Worm (Caenorhabditis elegans) whole organism, early embryonic: ENCODE measurements around the gene Y56A3A.28.

Source experiments
- F13C5.2 ChIP-seq: sonication (generic microtip); optimal IDR thresholded peaks from 2 replicates; lab custom pipeline; 2017; ENCODE audit warnings: mild to moderate bottlenecking, missing genetic modification characterization, inconsistent platforms, missing compliant biosample characterization
- ama-1 ChIP-seq: fragments of 150-350 bp; optimal IDR thresholded peaks from 2 replicates; lab custom pipeline; 2014
- ets-7 ChIP-seq: sonication (generic microtip); optimal IDR thresholded peaks from 2 replicates; lab custom pipeline; 2016; ENCODE audit warnings: missing genotype, missing genetic modification characterization, missing compliant biosample characterization
- hnd-1 ChIP-seq: sonication (generic microtip); optimal IDR thresholded peaks from 2 replicates; lab custom pipeline; 2016; ENCODE audit warnings: missing genetic modification characterization, missing compliant biosample characterization
- tbx-37 ChIP-seq: fragments of 200-800 bp; sonication (Bioruptor generic); conservative IDR thresholded peaks from 2 replicates; pipeline ENCODE4 v1.3.6; 2022; ENCODE audit warnings: missing genetic modification reagents, missing genetic modification characterization, missing compliant biosample characterization

ce11 chrIII:12003264-12003663 is 32.1 kb upstream of the Y56A3A.28 start:
- TF ChIP-seq ama-1 (lab: Kevin White, UChicago) (no peak), ets-7 (tag; lab: Kevin White, UChicago) (no peak), F13C5.2 (tag; lab: Kevin White, UChicago) (no peak), hnd-1 (tag; lab: Kevin White, UChicago) (no peak), tbx-37 (no peak)
